Worm (Caenorhabditis elegans) whole organism, early embryonic: Measurements from ENCODE around the gene rbg-3.

Experiments
- B0310.2 ChIP-seq: sonication (generic microtip); optimal IDR thresholded peaks from 2 replicates; lab custom pipeline; 2016; ENCODE audit warnings: mild to moderate bottlenecking, missing genetic modification characterization, missing compliant biosample characterization
- F13C5.2 ChIP-seq: sonication (generic microtip); optimal IDR thresholded peaks from 2 replicates; lab custom pipeline; 2017; ENCODE audit warnings: mild to moderate bottlenecking, missing genetic modification characterization, inconsistent platforms, missing compliant biosample characterization
- ama-1 ChIP-seq: fragments of 150-350 bp; optimal IDR thresholded peaks from 2 replicates; lab custom pipeline; 2014
- ceh-13 ChIP-seq: fragments of 200-800 bp; sonication (Bioruptor generic); optimal IDR thresholded peaks from 2 replicates; lab custom pipeline; 2018; ENCODE audit warnings: mild to moderate bottlenecking, missing genetic modification characterization, missing compliant biosample characterization
- ceh-36 ChIP-seq: sonication (generic microtip); optimal IDR thresholded peaks from 2 replicates; lab custom pipeline; 2016; ENCODE audit warnings: missing genetic modification characterization, inconsistent platforms, missing compliant biosample characterization
- flt-1 ChIP-seq: fragments of 200-800 bp; sonication (Bioruptor generic); IDR thresholded peaks from 2 replicates; pipeline ENCODE4 v1.3.6; 2022; ENCODE audit warnings: missing genetic modification characterization, missing compliant biosample characterization
- hmbx-1 ChIP-seq: sonication (generic microtip); optimal IDR thresholded peaks from 2 replicates; lab custom pipeline; 2016; ENCODE audit warnings: mild to moderate bottlenecking, missing genetic modification characterization, missing compliant biosample characterization
- hmg-4 ChIP-seq: fragments of 200-800 bp; sonication (Bioruptor generic); optimal IDR thresholded peaks from 2 replicates; lab custom pipeline; 2018; ENCODE audit warnings: mild to moderate bottlenecking, missing genetic modification characterization, missing compliant biosample characterization
- pes-1 ChIP-seq: fragments of 200-800 bp; sonication (Bioruptor generic); IDR thresholded peaks from 2 replicates; pipeline ENCODE4 v1.3.6; 2022; ENCODE audit warnings: missing genetic modification reagents, missing genetic modification characterization, missing compliant biosample characterization
- scrt-1 ChIP-seq: fragments of 200-800 bp; sonication (Bioruptor generic); IDR thresholded peaks from 2 replicates; pipeline ENCODE4 v1.3.6; 2022; ENCODE audit warnings: missing genetic modification characterization, missing compliant biosample characterization
- tbx-11 ChIP-seq: fragments of 200-800 bp; sonication (Bioruptor generic); IDR thresholded peaks from 2 replicates; pipeline ENCODE4 v1.3.6; 2022; ENCODE audit warnings: missing genetic modification characterization, missing compliant biosample characterization
- tra-4 ChIP-seq: sonication (generic microtip); optimal IDR thresholded peaks from 2 replicates; lab custom pipeline; 2017; ENCODE audit warnings: missing genetic modification characterization, missing compliant biosample characterization

DNA sequence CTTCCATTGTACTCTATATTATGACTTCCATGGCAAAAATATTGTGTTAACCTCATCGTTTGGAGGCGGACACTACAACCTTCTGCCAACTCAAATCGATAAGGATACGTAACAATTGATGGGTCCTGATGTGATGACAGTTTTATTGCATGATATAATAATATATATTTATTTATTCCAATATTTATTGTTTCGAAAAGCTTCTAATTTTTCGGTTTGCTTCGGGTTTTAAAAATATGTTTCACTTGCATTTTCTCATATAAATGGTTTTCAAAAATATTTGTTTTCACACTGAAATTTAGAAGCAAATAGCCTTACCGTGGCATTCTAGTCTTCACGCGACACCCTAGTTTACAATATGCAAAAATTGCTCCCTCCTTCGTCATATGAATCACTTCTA is 47.5 kb upstream of the rbg-3 start, which contains the start of gene T04A8.13:
- no peak for TF ChIP-seq ama-1 (lab: Kevin White, UChicago)
- TF ChIP-seq F13C5.2 (tag; lab: Kevin White, UChicago) = no peak
- TF ChIP-seq flt-1 (GFP tag; lab: Robert Waterston, UW) = no peak
- no peak for TF ChIP-seq scrt-1 (GFP tag; lab: Robert Waterston, UW)
- no peak for TF ChIP-seq ceh-36
- no peak for TF ChIP-seq hmbx-1 (tag; lab: Kevin White, UChicago)
- no peak for TF ChIP-seq tbx-11
- no peak for TF ChIP-seq pes-1 (GFP tag; lab: Robert Waterston, UW)
- no peak for TF ChIP-seq hmg-4 (GFP tag; lab: Kevin White, UChicago)
- no peak for TF ChIP-seq ceh-13 (GFP tag; lab: Kevin White, UChicago)
- no peak for TF ChIP-seq tra-4
- TF ChIP-seq B0310.2 = no peak
